Worm (Caenorhabditis elegans) whole organism, L1 larva: Measurements from ENCODE around the gene sra-4.

ENCODE experiments used
- ama-1 ChIP-seq: fragments of 150-350 bp; optimal IDR thresholded peaks from 2 replicates; lab custom pipeline; 2014
- ceh-8 ChIP-seq: fragments of 200-800 bp; sonication (Bioruptor generic); optimal IDR thresholded peaks from 2 replicates; lab custom pipeline; 2018; ENCODE audit warnings: mild to moderate bottlenecking, missing genetic modification characterization, moderate library complexity, missing compliant biosample characterization
- ces-1 ChIP-seq: fragments of 150-350 bp; optimal IDR thresholded peaks from 2 replicates; lab custom pipeline; 2014; ENCODE audit warnings: missing biosample characterization, missing genetic modification reagents, missing genetic modification characterization
- lin-13 ChIP-seq: fragments of 150-350 bp; optimal IDR thresholded peaks from 2 replicates; lab custom pipeline; 2014; ENCODE audit warnings: missing biosample characterization, missing genetic modification reagents, missing genetic modification characterization
- lsy-2 ChIP-seq, 2 experiments: fragments of 150-350 bp; optimal IDR thresholded peaks; 2 replicates each; lab custom pipeline; 2014; ENCODE audit warnings: missing biosample characterization in 2 of 2, missing genetic modification characterization in 2 of 2
- nhr-11 ChIP-seq: fragments of 150-350 bp; optimal IDR thresholded peaks from 2 replicates; lab custom pipeline; 2014; ENCODE audit warnings: missing biosample characterization, missing genetic modification characterization
- nhr-77 ChIP-seq: fragments of 150-350 bp; optimal IDR thresholded peaks from 2 replicates; lab custom pipeline; 2014; ENCODE audit warnings: missing biosample characterization, missing genetic modification characterization
- snpc-4 ChIP-seq: fragments of 150-350 bp; optimal IDR thresholded peaks from 2 replicates; lab custom pipeline; 2014; ENCODE audit warnings: missing biosample characterization, missing genetic modification characterization

DNA sequence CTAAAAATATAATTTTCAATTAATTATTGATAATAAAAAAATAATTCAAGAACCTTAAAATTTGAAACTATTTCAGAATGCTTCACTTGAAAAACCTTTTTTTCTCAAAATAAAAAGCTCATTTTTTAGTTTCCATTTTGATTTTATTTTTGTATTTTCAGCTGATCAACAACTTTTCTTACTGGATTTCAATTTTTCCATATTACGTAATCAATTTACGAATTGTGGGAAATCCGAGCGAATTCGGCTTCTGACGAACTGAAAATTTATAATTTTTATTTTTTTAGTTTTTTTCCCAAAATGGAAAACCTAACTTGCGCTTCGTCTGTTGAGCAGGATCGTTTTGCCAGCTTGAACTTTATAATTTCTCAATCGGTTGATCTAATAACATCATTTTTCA is 5.3 kb downstream of the sra-4 start, which contains the start of gene sra-8:
- TF ChIP-seq ama-1 (no peak), snpc-4 (tag; lab: Kevin White, UChicago) (no peak), ces-1 (no peak), ceh-8 (GFP tag; lab: Kevin White, UChicago) (no peak), lin-13 (GFP tag; lab: Kevin White, UChicago) (no peak), nhr-11 (no peak), lsy-2 (tag; optimal IDR thresholded peaks at IDR 0.05; lab: Kevin White, UChicago) (no peak), nhr-77 (tag; lab: Kevin White, UChicago) (no peak)
